Worm (Caenorhabditis elegans) whole organism, L4 larva: ENCODE data around the gene cit-1.2.

Source experiments
- D1046.2 ChIP-seq: fragments of 200-800 bp; sonication (Bioruptor generic); IDR thresholded peaks from 2 replicates; pipeline ENCODE4 v1.3.6; 2022; ENCODE audit warnings: missing genetic modification characterization, missing compliant biosample characterization
- F26F4.8 ChIP-seq: fragments of 200-800 bp; sonication (Bioruptor generic); conservative IDR thresholded peaks from 2 replicates; pipeline ENCODE4 v1.3.6; 2022; ENCODE audit warnings: missing genetic modification characterization, missing compliant biosample characterization
- R02D3.7 ChIP-seq: fragments of 150-350 bp; sonication (generic microtip); optimal IDR thresholded peaks from 3 replicates; lab custom pipeline; 2014; ENCODE audit warnings: missing biosample characterization, missing genetic modification characterization
- Y105C5A.15 ChIP-seq: fragments of 200-800 bp; sonication (Bioruptor generic); IDR thresholded peaks from 2 replicates; pipeline ENCODE4 v1.3.6; 2022; ENCODE audit warnings: missing genetic modification characterization, missing compliant biosample characterization
- Y75B8A.6 ChIP-seq: fragments of 200-800 bp; sonication (Bioruptor generic); IDR thresholded peaks from 2 replicates; pipeline ENCODE4 v1.3.6; 2022; ENCODE audit warnings: missing genetic modification reagents, missing genetic modification characterization, missing compliant biosample characterization
- ZK337.2 ChIP-seq: fragments of 200-800 bp; sonication (Bioruptor generic); IDR thresholded peaks from 2 replicates; pipeline ENCODE4 v1.3.6; 2022; ENCODE audit warnings: missing genetic modification reagents, missing genetic modification characterization, missing compliant biosample characterization
- arid-1 ChIP-seq: fragments of 200-800 bp; sonication (Bioruptor generic); conservative IDR thresholded peaks from 2 replicates; pipeline ENCODE4 v1.3.6; 2022; ENCODE audit warnings: missing genetic modification reagents, missing genetic modification characterization, missing compliant biosample characterization
- ceh-28 ChIP-seq: fragments of 150-350 bp; optimal IDR thresholded peaks from 2 replicates; lab custom pipeline; 2014; ENCODE audit warnings: missing biosample characterization, missing genetic modification reagents, missing genetic modification characterization
- ceh-32 ChIP-seq: sonication (generic microtip); optimal IDR thresholded peaks from 2 replicates; lab custom pipeline; 2016; ENCODE audit warnings: mild to moderate bottlenecking, missing genetic modification characterization, missing compliant biosample characterization; ENCODE audit not compliant: poor library complexity
- ceh-82 ChIP-seq: sonication (generic microtip); optimal IDR thresholded peaks from 2 replicates; lab custom pipeline; 2017; ENCODE audit warnings: missing biosample characterization, missing genetic modification characterization
- ces-1 ChIP-seq: fragments of 150-350 bp; sonication (generic microtip); optimal IDR thresholded peaks from 4 replicates; lab custom pipeline; 2014; ENCODE audit warnings: missing biosample characterization, missing genetic modification reagents, missing genetic modification characterization
- cey-2 ChIP-seq: sonication (generic microtip); optimal IDR thresholded peaks from 3 replicates; lab custom pipeline; 2017; ENCODE audit warnings: missing genetic modification characterization, mild to moderate bottlenecking, missing compliant biosample characterization, antibody characterized with exemption, borderline replicate concordance; ENCODE audit not compliant: insufficient read depth
- daf-16 ChIP-seq, 3 experiments: sonication (generic microtip); optimal IDR thresholded peaks; 2 replicates each; lab custom pipeline; 2016 to 2017; ENCODE audit warnings: missing genetic modification characterization in 3 of 3, missing genetic modification reagents in 3 of 3, mild to moderate bottlenecking in 2 of 3, missing compliant biosample characterization in 2 of 3, missing biosample characterization in 1 of 3, moderate library complexity in 1 of 3
- daf-19 ChIP-seq: fragments of 200-800 bp; sonication (Bioruptor generic); conservative IDR thresholded peaks from 2 replicates; pipeline ENCODE4 v1.3.6; 2022; ENCODE audit warnings: missing genetic modification characterization, missing compliant biosample characterization
- dmd-8 ChIP-seq: fragments of 200-800 bp; sonication (Bioruptor generic); IDR thresholded peaks from 2 replicates; pipeline ENCODE4 v1.3.6; 2022; ENCODE audit warnings: missing genetic modification characterization, missing compliant biosample characterization
- dmd-9 ChIP-seq: fragments of 200-800 bp; sonication (Bioruptor generic); IDR thresholded peaks from 2 replicates; pipeline ENCODE4 v1.3.6; 2022; ENCODE audit warnings: missing genetic modification reagents, missing genetic modification characterization, missing compliant biosample characterization
- dpl-1 ChIP-seq: fragments of 150-350 bp; optimal IDR thresholded peaks from 2 replicates; lab custom pipeline; 2014; ENCODE audit warnings: missing biosample characterization, missing genetic modification reagents, missing genetic modification characterization
- dve-1 ChIP-seq: sonication (generic microtip); optimal IDR thresholded peaks from 2 replicates; lab custom pipeline; 2017; ENCODE audit warnings: antibody characterized with exemption, mild to moderate bottlenecking, missing genetic modification characterization, missing compliant biosample characterization; ENCODE audit not compliant: insufficient read depth
- egl-43 ChIP-seq: fragments of 200-800 bp; sonication (Bioruptor generic); IDR thresholded peaks from 2 replicates; pipeline ENCODE4 v1.3.6; 2022; ENCODE audit warnings: missing genetic modification reagents, missing genetic modification characterization, missing compliant biosample characterization
- gei-8 ChIP-seq: fragments of 200-800 bp; sonication (Bioruptor generic); optimal IDR thresholded peaks from 2 replicates; lab custom pipeline; 2018; ENCODE audit warnings: mild to moderate bottlenecking, missing genetic modification characterization, missing compliant biosample characterization
- lim-7 ChIP-seq: fragments of 200-800 bp; sonication (Bioruptor generic); IDR thresholded peaks from 2 replicates; pipeline ENCODE4 v1.3.6; 2022; ENCODE audit warnings: missing genetic modification characterization, missing compliant biosample characterization
- lin-29 ChIP-seq: fragments of 200-800 bp; sonication (Bioruptor generic); IDR thresholded peaks from 2 replicates; pipeline ENCODE4 v1.3.6; 2022; ENCODE audit warnings: missing genetic modification reagents, missing genetic modification characterization, missing compliant biosample characterization
- lin-38 ChIP-seq: fragments of 200-800 bp; sonication (Bioruptor generic); IDR thresholded peaks from 2 replicates; pipeline ENCODE4 v1.3.6; 2022; ENCODE audit warnings: missing genetic modification reagents, missing genetic modification characterization, missing compliant biosample characterization
- lir-3 ChIP-seq: sonication (generic microtip); optimal IDR thresholded peaks from 2 replicates; lab custom pipeline; 2016; ENCODE audit warnings: mild to moderate bottlenecking, missing genetic modification characterization, missing compliant biosample characterization
- madf-9 ChIP-seq: fragments of 200-800 bp; sonication (Bioruptor generic); conservative IDR thresholded peaks from 2 replicates; pipeline ENCODE4 v1.3.6; 2022; ENCODE audit warnings: missing genetic modification reagents, missing genetic modification characterization, missing compliant biosample characterization
- mdl-1 ChIP-seq, 2 experiments: fragments of 150-350 bp in 1 of 2; sonication (generic microtip) in 1 of 2; optimal IDR thresholded peaks; 2 replicates each; lab custom pipeline; 2014 to 2017; ENCODE audit warnings: missing biosample characterization in 2 of 2, missing genetic modification characterization in 2 of 2
- mdt-29 ChIP-seq: fragments of 200-800 bp; sonication (Bioruptor generic); IDR thresholded peaks from 2 replicates; pipeline ENCODE4 v1.3.6; 2022; ENCODE audit warnings: missing genetic modification reagents, missing genetic modification characterization, missing compliant biosample characterization
- mes-2 ChIP-seq: sonication (generic microtip); optimal IDR thresholded peaks from 2 replicates; lab custom pipeline; 2016; ENCODE audit warnings: missing genotype, mild to moderate bottlenecking, missing genetic modification characterization, missing compliant biosample characterization; ENCODE audit not compliant: poor library complexity, severe bottlenecking
- nhr-102 ChIP-seq: sonication (generic microtip); optimal IDR thresholded peaks from 2 replicates; lab custom pipeline; 2016; ENCODE audit warnings: mild to moderate bottlenecking, missing genetic modification characterization, moderate library complexity, missing compliant biosample characterization
- nhr-111 ChIP-seq: fragments of 200-800 bp; sonication (Bioruptor generic); optimal IDR thresholded peaks from 2 replicates; lab custom pipeline; 2018; ENCODE audit warnings: mild to moderate bottlenecking, missing genetic modification characterization, missing compliant biosample characterization
- nhr-25 ChIP-seq: sonication (generic microtip); optimal IDR thresholded peaks from 2 replicates; lab custom pipeline; 2017; ENCODE audit warnings: missing genetic modification characterization, mild to moderate bottlenecking, missing compliant biosample characterization, antibody characterized with exemption, moderate library complexity, borderline replicate concordance; ENCODE audit not compliant: insufficient read depth
- nhr-28 ChIP-seq: fragments of 150-350 bp; optimal IDR thresholded peaks from 2 replicates; lab custom pipeline; 2014; ENCODE audit warnings: missing biosample characterization, missing genetic modification characterization
- nhr-42 ChIP-seq: fragments of 200-800 bp; sonication (Bioruptor generic); IDR thresholded peaks from 2 replicates; pipeline ENCODE4 v1.3.6; 2022; ENCODE audit warnings: missing genetic modification characterization, missing compliant biosample characterization
- nhr-6 ChIP-seq: fragments of 150-350 bp; optimal IDR thresholded peaks from 2 replicates; lab custom pipeline; 2014; ENCODE audit warnings: missing biosample characterization, missing genetic modification characterization
- nhr-76 ChIP-seq: fragments of 150-350 bp; optimal IDR thresholded peaks from 2 replicates; lab custom pipeline; 2014; ENCODE audit warnings: missing biosample characterization, missing genetic modification characterization
- pqm-1 ChIP-seq: sonication (generic microtip); optimal IDR thresholded peaks from 2 replicates; lab custom pipeline; 2017; ENCODE audit warnings: missing biosample characterization, missing genetic modification characterization
- rbr-2 ChIP-seq: sonication (generic microtip); optimal IDR thresholded peaks from 2 replicates; lab custom pipeline; 2016; ENCODE audit warnings: missing genotype, missing genetic modification characterization, missing compliant biosample characterization
- skn-1 ChIP-seq: fragments of 150-350 bp; optimal IDR thresholded peaks from 2 replicates; lab custom pipeline; 2014; ENCODE audit warnings: missing biosample characterization, missing genetic modification characterization
- spr-1 ChIP-seq: sonication (generic microtip); optimal IDR thresholded peaks from 2 replicates; lab custom pipeline; 2016; ENCODE audit warnings: mild to moderate bottlenecking, missing genetic modification characterization, missing compliant biosample characterization
- spr-3 ChIP-seq: fragments of 200-800 bp; sonication (Bioruptor generic); optimal IDR thresholded peaks from 2 replicates; lab custom pipeline; 2018; ENCODE audit warnings: mild to moderate bottlenecking, missing genetic modification characterization, missing compliant biosample characterization
- tag-97 ChIP-seq: fragments of 200-800 bp; sonication (Bioruptor generic); IDR thresholded peaks from 2 replicates; pipeline ENCODE4 v1.3.6; 2022; ENCODE audit warnings: missing genetic modification characterization, missing compliant biosample characterization
- unc-130 ChIP-seq: sonication (generic microtip); optimal IDR thresholded peaks from 2 replicates; lab custom pipeline; 2016; ENCODE audit warnings: missing genetic modification reagents, missing genetic modification characterization, missing compliant biosample characterization
- unc-62 ChIP-seq, 3 experiments: fragments of 150-350 bp in 1 of 3; sonication (generic microtip); optimal IDR thresholded peaks in 2 of 3; peaks in 1 of 3; 1 replicate in 1 of 3; 2 replicates in 2 of 3; lab custom pipeline; 2014 to 2017; ENCODE audit warnings: missing biosample characterization in 3 of 3, missing genetic modification characterization in 3 of 3, missing genetic modification reagents in 3 of 3, missing genotype in 1 of 3
- vab-7 ChIP-seq: fragments of 200-800 bp; sonication (Bioruptor generic); IDR thresholded peaks from 2 replicates; pipeline ENCODE4 v1.3.6; 2022; ENCODE audit warnings: missing genetic modification reagents, missing genetic modification characterization, missing compliant biosample characterization
- zag-1 ChIP-seq: fragments of 150-350 bp; optimal IDR thresholded peaks from 2 replicates; lab custom pipeline; 2014; ENCODE audit warnings: missing biosample characterization, missing genetic modification characterization
- zfp-2 ChIP-seq: sonication (generic microtip); optimal IDR thresholded peaks from 2 replicates; lab custom pipeline; 2016; ENCODE audit warnings: mild to moderate bottlenecking, missing genetic modification characterization, missing compliant biosample characterization
- zip-11 ChIP-seq: fragments of 200-800 bp; sonication (Bioruptor generic); IDR thresholded peaks from 2 replicates; pipeline ENCODE4 v1.3.6; 2022; ENCODE audit warnings: missing genetic modification characterization, missing compliant biosample characterization
- zip-2 ChIP-seq: fragments of 150-350 bp; optimal IDR thresholded peaks from 2 replicates; lab custom pipeline; 2014; ENCODE audit warnings: missing biosample characterization, missing genetic modification characterization
- ztf-11 ChIP-seq: fragments of 150-350 bp; optimal IDR thresholded peaks from 2 replicates; lab custom pipeline; 2014; ENCODE audit warnings: missing biosample characterization, missing genetic modification characterization

The cit-1.2 gene

ce11 chrIII:8043784-8044183, 33.2 kb downstream of the cit-1.2 start (continued):
- peak; percentile 96 for TF ChIP-seq nhr-25
- TF ChIP-seq ces-1 (GFP tag; lab: Kevin White, UChicago), result peak; percentile 88
- peak; percentile 97 for TF ChIP-seq lim-7 (GFP tag; lab: Robert Waterston, UW)
- no peak for TF ChIP-seq zip-11 (GFP tag; lab: Robert Waterston, UW)
- peak; percentile 28 for TF ChIP-seq ceh-82 (tag; lab: Kevin White, UChicago)
- TF ChIP-seq R02D3.7 (tag; lab: Kevin White, UChicago), result peak; percentile 47
- TF ChIP-seq ztf-11 (tag; lab: Kevin White, UChicago), result no peak
- peak; percentile 52 for TF ChIP-seq ceh-28 (tag; lab: Kevin White, UChicago)
- peak; percentile 64; the same call in 1 of the 2 replicates for TF ChIP-seq F26F4.8
- TF ChIP-seq Y75B8A.6, result peak; percentile 98
- TF ChIP-seq daf-16 (GFP tag; optimal IDR thresholded peaks at IDR 0.05; lab: Kevin White, UChicago), result peak; percentile 62 to 80
- TF ChIP-seq daf-16 (tag; optimal IDR thresholded peaks at IDR 0.05; lab: Kevin White, UChicago), result peak; percentile 90
- TF ChIP-seq skn-1 (tag; lab: Kevin White, UChicago), result no peak
- TF ChIP-seq tag-97 (GFP tag; lab: Robert Waterston, UW), result 0 out of 2 replicates have a peak, but pooled peaks have one; percentile 83
- TF ChIP-seq spr-1 (tag; lab: Kevin White, UChicago), result peak; percentile 94
- peak; percentile 88 for TF ChIP-seq zip-2 (tag; lab: Kevin White, UChicago)
- TF ChIP-seq dve-1 (tag; lab: Kevin White, UChicago), result peak; percentile 99
- peak; percentile 75 for TF ChIP-seq gei-8
- TF ChIP-seq dmd-8, result peak; percentile 83
- no peak; the same call in 1 of the 2 replicates for TF ChIP-seq egl-43 (GFP tag; lab: Robert Waterston, UW)
- peak; percentile 98 for TF ChIP-seq arid-1
- TF ChIP-seq mdt-29, result no peak; the same call in 1 of the 2 replicates
- TF ChIP-seq zfp-2 (tag; lab: Kevin White, UChicago), result peak; percentile 83
- TF ChIP-seq ZK337.2 (GFP tag; lab: Robert Waterston, UW), result peak; percentile 98
- peak; percentile 68 for TF ChIP-seq cey-2 (tag; lab: Kevin White, UChicago)
- peak; percentile 80; the same call in 1 of the 2 replicates for TF ChIP-seq lin-29 (GFP tag; lab: Robert Waterston, UW)
- TF ChIP-seq dpl-1 (GFP tag; lab: Kevin White, UChicago), result peak; percentile 92
- peak; percentile 13 for TF ChIP-seq ceh-32 (tag; lab: Kevin White, UChicago)
- peak; percentile 58; the same call in 1 of the 2 replicates for TF ChIP-seq Y105C5A.15 (GFP tag; lab: Robert Waterston, UW)
- TF ChIP-seq nhr-6 (tag; lab: Kevin White, UChicago), result peak; percentile 92
- peak; percentile 96 for TF ChIP-seq lin-38 (GFP tag; lab: Robert Waterston, UW)
- no peak for TF ChIP-seq nhr-111 (GFP tag; lab: Kevin White, UChicago)
- TF ChIP-seq unc-130 (GFP tag; lab: Kevin White, UChicago), result peak; percentile 99
- TF ChIP-seq nhr-76, result peak; percentile 57
- peak; percentile 86 for TF ChIP-seq spr-3 (GFP tag; lab: Kevin White, UChicago)
- TF ChIP-seq rbr-2 (tag; lab: Kevin White, UChicago), result peak; percentile 98
- TF ChIP-seq madf-9 (GFP tag; lab: Robert Waterston, UW), result peak; percentile 97
- TF ChIP-seq D1046.2, result peak; percentile 97
- TF ChIP-seq vab-7 (GFP tag; lab: Robert Waterston, UW), result peak; percentile 100
- peak; percentile 3 to 93 for TF ChIP-seq mdl-1 (tag; optimal IDR thresholded peaks at IDR 0.05; lab: Kevin White, UChicago)
- TF ChIP-seq daf-19 (GFP tag; lab: Robert Waterston, UW), result peak; percentile 88
- peak; percentile 54 for TF ChIP-seq zag-1 (tag; lab: Kevin White, UChicago)
- peak; percentile 94 for TF ChIP-seq nhr-42 (GFP tag; lab: Robert Waterston, UW)
- TF ChIP-seq pqm-1 (tag; lab: Kevin White, UChicago), result peak; percentile 86
- peak in 1 of 2 experiments; percentile 100 for TF ChIP-seq unc-62 (GFP tag; optimal IDR thresholded peaks at IDR 0.05 in 1 of 2; lab: Kevin White, UChicago)
- TF ChIP-seq unc-62 (tag; optimal IDR thresholded peaks at IDR 0.05; lab: Kevin White, UChicago), result peak; percentile 58
- TF ChIP-seq dmd-9 (GFP tag; lab: Robert Waterston, UW), result peak; percentile 99
- peak; percentile 98 for TF ChIP-seq nhr-28 (tag; lab: Kevin White, UChicago)
- peak; percentile 90 for TF ChIP-seq nhr-102 (tag; lab: Kevin White, UChicago)
- peak; percentile 100 for TF ChIP-seq mes-2 (tag; lab: Kevin White, UChicago)
- peak; percentile 85 for TF ChIP-seq lir-3
